Fruit fly (Drosophila melanogaster) whole organism, embryonic: ENCODE data around the gene prt.

Source experiments
- Blimp-1 ChIP-seq: fragments of 200-800 bp; sonication (Bioruptor generic); optimal IDR thresholded peaks from 3 replicates; lab custom pipeline; 2018; ENCODE audit warnings: missing biosample characterization, missing genetic modification characterization, mild to moderate bottlenecking, moderate library complexity, missing genetic modification reagents
- CG1024 ChIP-seq: fragments of 200-800 bp; sonication (Bioruptor generic); IDR thresholded peaks from 2 replicates; pipeline ENCODE4 v1.3.6; 2022; ENCODE audit warnings: missing biosample characterization, missing genetic modification characterization
- CG11696 ChIP-seq: fragments of 200-800 bp; sonication (Bioruptor generic); IDR thresholded peaks from 2 replicates; pipeline ENCODE4 v1.3.6; 2022; ENCODE audit warnings: missing biosample characterization, missing genetic modification characterization
- CG12299 ChIP-seq: fragments of 200-800 bp; sonication (Bioruptor generic); optimal IDR thresholded peaks from 2 replicates; lab custom pipeline; 2018; ENCODE audit warnings: missing biosample characterization, mild to moderate bottlenecking, missing genetic modification characterization
- CG12659 ChIP-seq: fragments of 200-800 bp; sonication (Bioruptor generic); optimal IDR thresholded peaks from 3 replicates; lab custom pipeline; 2017; ENCODE audit warnings: mild to moderate bottlenecking, missing biosample characterization, missing genetic modification reagents, missing genetic modification characterization
- CG15514 ChIP-seq: fragments of 200-800 bp; sonication (Bioruptor generic); optimal IDR thresholded peaks from 3 replicates; lab custom pipeline; 2017; ENCODE audit warnings: missing biosample characterization, missing genetic modification characterization, mild to moderate bottlenecking, moderate library complexity, missing genetic modification reagents
- CG1647 ChIP-seq: fragments of 200-800 bp; sonication (Bioruptor generic); optimal IDR thresholded peaks from 3 replicates; lab custom pipeline; 2016; ENCODE audit warnings: missing biosample characterization, missing genetic modification characterization
- CG18011 ChIP-seq: fragments of 200-800 bp; sonication (Bioruptor generic); optimal IDR thresholded peaks from 2 replicates; lab custom pipeline; 2017; ENCODE audit warnings: missing biosample characterization, missing genetic modification characterization, mild to moderate bottlenecking, moderate library complexity, missing genotype
- CG3281 ChIP-seq: fragments of 200-800 bp; sonication (Bioruptor generic); optimal IDR thresholded peaks from 3 replicates; lab custom pipeline; 2017; ENCODE audit warnings: missing biosample characterization, mild to moderate bottlenecking, missing genetic modification characterization
- D19B ChIP-seq: fragments of 200-800 bp; sonication (Bioruptor generic); optimal IDR thresholded peaks from 2 replicates; lab custom pipeline; 2017; ENCODE audit warnings: missing biosample characterization, mild to moderate bottlenecking, missing genetic modification characterization
- Elba2 ChIP-seq: fragments of 200-800 bp; sonication (Bioruptor generic); optimal IDR thresholded peaks from 3 replicates; lab custom pipeline; 2016; ENCODE audit warnings: missing biosample characterization, missing genetic modification characterization
- Ets97D ChIP-seq: fragments of 200-800 bp; sonication (Bioruptor generic); optimal IDR thresholded peaks from 3 replicates; lab custom pipeline; 2016; ENCODE audit warnings: missing biosample characterization, missing genetic modification characterization
- GATAe ChIP-seq: fragments of 200-800 bp; sonication (Bioruptor generic); conservative IDR thresholded peaks from 2 replicates; pipeline ENCODE4 v1.3.6; 2022; ENCODE audit warnings: missing biosample characterization, missing genetic modification characterization
- HmgZ ChIP-seq: fragments of 200-800 bp; sonication (Bioruptor generic); optimal IDR thresholded peaks from 2 replicates; lab custom pipeline; 2018; ENCODE audit warnings: missing biosample characterization, mild to moderate bottlenecking, missing genetic modification characterization
- MESR4 ChIP-seq: fragments of 200-800 bp; sonication (Bioruptor generic); optimal IDR thresholded peaks from 2 replicates; lab custom pipeline; 2018; ENCODE audit warnings: missing biosample characterization, mild to moderate bottlenecking, missing genetic modification characterization, moderate library complexity
- Mad ChIP-seq: fragments of 200-800 bp; sonication (Bioruptor generic); optimal IDR thresholded peaks from 2 replicates; lab custom pipeline; 2016; ENCODE audit warnings: missing biosample characterization, missing genetic modification characterization
- Oli ChIP-seq: fragments of 200-800 bp; sonication (Bioruptor generic); optimal IDR thresholded peaks from 2 replicates; lab custom pipeline; 2018; ENCODE audit warnings: missing biosample characterization, mild to moderate bottlenecking, missing genetic modification characterization, moderate library complexity
- Opbp ChIP-seq: fragments of 200-800 bp; sonication (Bioruptor generic); IDR thresholded peaks from 3 replicates; pipeline ENCODE4 v1.3.6; 2022; ENCODE audit warnings: missing biosample characterization, missing genetic modification characterization; ENCODE audit not compliant: partially characterized antibody
- Pdp1 ChIP-seq, 2 experiments: fragments of 200-800 bp; sonication (Bioruptor generic); optimal IDR thresholded peaks; 3 replicates each; lab custom pipeline; 2016; ENCODE audit warnings: missing biosample characterization in 2 of 2, missing genetic modification characterization in 2 of 2, mild to moderate bottlenecking in 1 of 2, moderate library complexity in 1 of 2
- Poxn ChIP-seq: fragments of 200-800 bp; sonication (Bioruptor generic); IDR thresholded peaks from 2 replicates; pipeline ENCODE4 v1.3.6; 2022; ENCODE audit warnings: missing biosample characterization, missing genetic modification characterization
- Ptx1 ChIP-seq: fragments of 200-800 bp; sonication (Bioruptor generic); IDR thresholded peaks from 2 replicates; pipeline ENCODE4 v1.3.6; 2022; ENCODE audit warnings: missing biosample characterization, missing genetic modification characterization
- Ravus ChIP-seq: fragments of 200-800 bp; sonication (Bioruptor generic); IDR thresholded peaks from 2 replicates; pipeline ENCODE4 v1.3.6; 2022; ENCODE audit warnings: missing biosample characterization, missing genetic modification characterization
- Six4 ChIP-seq: fragments of 200-800 bp; sonication (Bioruptor generic); optimal IDR thresholded peaks from 2 replicates; lab custom pipeline; 2016; ENCODE audit warnings: missing biosample characterization, missing genetic modification characterization
- ab ChIP-seq: fragments of 200-800 bp; sonication (Bioruptor generic); optimal IDR thresholded peaks from 2 replicates; lab custom pipeline; 2016; ENCODE audit warnings: missing biosample characterization, missing genetic modification characterization
- bcd ChIP-seq: fragments of 200-800 bp; sonication (Bioruptor generic); optimal IDR thresholded peaks from 2 replicates; lab custom pipeline; 2017; ENCODE audit warnings: missing biosample characterization, mild to moderate bottlenecking, missing genetic modification characterization
- cas ChIP-seq: fragments of 200-800 bp; sonication (Bioruptor generic); IDR thresholded peaks from 2 replicates; pipeline ENCODE4 v1.3.6; 2022; ENCODE audit warnings: missing biosample characterization, missing genetic modification characterization
- crc ChIP-seq: fragments of 200-800 bp; sonication (Bioruptor generic); optimal IDR thresholded peaks from 2 replicates; lab custom pipeline; 2016; ENCODE audit warnings: missing biosample characterization, missing genetic modification characterization
- dan ChIP-seq: fragments of 200-800 bp; sonication (Bioruptor generic); IDR thresholded peaks from 2 replicates; pipeline ENCODE4 v1.3.6; 2022; ENCODE audit warnings: missing biosample characterization, missing genetic modification characterization
- dm ChIP-seq: fragments of 200-800 bp; sonication (Bioruptor generic); optimal IDR thresholded peaks from 3 replicates; lab custom pipeline; 2016; ENCODE audit warnings: missing biosample characterization, missing genetic modification characterization
- exex ChIP-seq: fragments of 200-800 bp; sonication (Bioruptor generic); optimal IDR thresholded peaks from 4 replicates; lab custom pipeline; 2018; ENCODE audit warnings: missing biosample characterization, mild to moderate bottlenecking, missing genetic modification characterization, moderate library complexity
- grn ChIP-seq: fragments of 200-800 bp; sonication (Bioruptor generic); optimal IDR thresholded peaks from 3 replicates; lab custom pipeline; 2017; ENCODE audit warnings: missing biosample characterization, missing genetic modification characterization
- gro ChIP-seq: fragments of 200-800 bp; sonication (Bioruptor generic); optimal IDR thresholded peaks from 2 replicates; lab custom pipeline; 2016; ENCODE audit warnings: missing biosample characterization, missing genetic modification characterization
- nau ChIP-seq: fragments of 200-800 bp; sonication (Bioruptor generic); optimal IDR thresholded peaks from 3 replicates; lab custom pipeline; 2017; ENCODE audit warnings: missing biosample characterization, mild to moderate bottlenecking, missing genetic modification characterization, missing genetic modification reagents
- onecut ChIP-seq: fragments of 200-800 bp; sonication (Bioruptor generic); IDR thresholded peaks from 2 replicates; pipeline ENCODE4 v1.3.6; 2022; ENCODE audit warnings: missing biosample characterization, missing genetic modification characterization
- org-1 ChIP-seq: fragments of 200-800 bp; sonication (Bioruptor generic); optimal IDR thresholded peaks from 2 replicates; lab custom pipeline; 2017; ENCODE audit warnings: missing biosample characterization, missing genetic modification characterization
- pan ChIP-seq, 4 experiments: fragments of >200 bp in 3 of 4; fragments of 200-800 bp in 1 of 4; sonication (Bioruptor generic) in 1 of 4; optimal IDR thresholded peaks in 3 of 4; IDR thresholded peaks in 1 of 4; 2 replicates each; pipeline versions ENCODE4 v1.3.6 to Lab custom; 2017 to 2022; ENCODE audit warnings: missing biosample characterization in 2 of 4, missing genetic modification characterization in 2 of 4, mixed read lengths in 1 of 4
- repo ChIP-seq: fragments of 200-800 bp; sonication (Bioruptor generic); optimal IDR thresholded peaks from 2 replicates; lab custom pipeline; 2016; ENCODE audit warnings: missing biosample characterization, missing genetic modification characterization
- ro ChIP-seq: fragments of 200-800 bp; sonication (Bioruptor generic); IDR thresholded peaks from 2 replicates; pipeline ENCODE4 v1.3.6; 2022; ENCODE audit warnings: missing biosample characterization, missing genetic modification characterization
- sd ChIP-seq: fragments of 200-800 bp; sonication (Bioruptor generic); optimal IDR thresholded peaks from 3 replicates; lab custom pipeline; 2018; ENCODE audit warnings: missing biosample characterization, mild to moderate bottlenecking, missing genetic modification characterization, moderate library complexity
- sens ChIP-seq: fragments of 200-800 bp; sonication (Bioruptor generic); peaks from one replicate; lab custom pipeline; 2016; ENCODE audit warnings: missing biosample characterization, missing genetic modification characterization
- sens-2 ChIP-seq: fragments of 200-800 bp; sonication (Bioruptor generic); IDR thresholded peaks from 2 replicates; pipeline ENCODE4 v1.3.6; 2022; ENCODE audit warnings: missing biosample characterization, missing genetic modification characterization
- sug ChIP-seq: fragments of 200-800 bp; optimal IDR thresholded peaks from 2 replicates; lab custom pipeline; 2019; ENCODE audit warnings: missing biosample characterization, mild to moderate bottlenecking, missing genetic modification characterization, moderate library complexity
- z ChIP-seq: fragments of 200-800 bp; sonication (Bioruptor generic); IDR thresholded peaks from 3 replicates; pipeline ENCODE4 v1.3.6; 2022; ENCODE audit warnings: missing biosample characterization, missing genetic modification characterization

prt gene

dm6 chr3R:23704383-23705033 is 5.7 kb upstream of the prt start, which contains the start of gene Gba1b (continued):
- TF ChIP-seq sens (GFP tag; lab: Kevin White, UChicago) (peak; percentile 81), grn (GFP tag; lab: Kevin White, UChicago) (peak; percentile 63), z (GFP tag; lab: Robert Waterston, UW) (peak; percentile 89), gro (no peak)

dm6 chr3R:23702461-23702860 is 3.6 kb upstream of the prt start, which contains the start of gene Qsox4:
Gene Qsox4, plus strand, starts transcription at chr3R:23702761.
- TF ChIP-seq ab (GFP tag; lab: Kevin White, UChicago), result no peak
- TF ChIP-seq Opbp, result no peak
- TF ChIP-seq Poxn, result no peak
- no peak for TF ChIP-seq Blimp-1 (GFP tag; lab: Kevin White, UChicago)
- no peak for TF ChIP-seq Ravus (GFP tag; lab: Robert Waterston, UW)
- no peak for TF ChIP-seq sd
- TF ChIP-seq Six4 (GFP tag; lab: Kevin White, UChicago), result no peak
- TF ChIP-seq CG11696 (GFP tag; lab: Robert Waterston, UW), result no peak
- no peak for TF ChIP-seq cas
- TF ChIP-seq GATAe (GFP tag; lab: Robert Waterston, UW), result no peak
- TF ChIP-seq nau, result no peak
- TF ChIP-seq Ptx1, result no peak
- TF ChIP-seq org-1 (GFP tag; lab: Kevin White, UChicago), result no peak
- no peak for TF ChIP-seq ro (GFP tag; lab: Robert Waterston, UW)
- TF ChIP-seq CG1647 (GFP tag; lab: Kevin White, UChicago), result no peak

- TF ChIP-seq Elba2 (GFP tag; lab: Kevin White, UChicago), result peak; percentile 28
- TF ChIP-seq sug (tag; lab: Kevin White, UChicago), result peak; percentile 26
- no peak for TF ChIP-seq CG1024 (GFP tag; lab: Robert Waterston, UW)
- peak; percentile 72 for TF ChIP-seq exex (tag; lab: Kevin White, UChicago)
- TF ChIP-seq, all 482 proteins: peak for 3
Observed at dm6 chr3R:23700304-23700767, 1.5 kb upstream of the prt start, which contains the start of the genes CG31468 and Gba1a. Gene CG31468, minus strand, starts transcription at chr3R:23700354. Gene Gba1a, plus strand, starts transcription at chr3R:23700621.

DNA sequence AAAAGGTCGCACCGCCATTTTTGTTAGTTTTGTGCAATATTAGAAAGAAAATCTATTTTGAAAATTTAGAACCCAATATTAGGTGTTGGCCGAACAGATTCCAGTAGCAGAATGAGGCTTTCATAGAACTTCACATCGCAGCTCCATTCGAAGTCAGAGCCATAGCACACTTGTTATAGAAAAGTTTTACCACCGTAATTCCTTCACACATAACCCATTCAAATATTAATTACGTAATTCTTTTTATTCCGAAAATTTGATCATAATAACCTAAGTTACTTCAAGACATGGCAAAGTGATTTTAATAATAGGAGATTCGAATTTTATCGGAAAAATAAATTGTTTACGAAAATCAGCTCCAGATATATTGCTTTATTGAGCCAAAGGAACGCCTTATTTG is 2.7 kb downstream of the prt start, which contains the start of gene CG10252:
TSS of gene CG10252 (minus strand) at position 101 of the 400 bp plus-strand sequence.
- TF ChIP-seq Pdp1 (GFP tag; optimal IDR thresholded peaks at IDR 0.05; lab: Kevin White, UChicago) (peak in 1 of 2 experiments; percentile 68), CG3281 (GFP tag; lab: Kevin White, UChicago) (no peak)

DNA sequence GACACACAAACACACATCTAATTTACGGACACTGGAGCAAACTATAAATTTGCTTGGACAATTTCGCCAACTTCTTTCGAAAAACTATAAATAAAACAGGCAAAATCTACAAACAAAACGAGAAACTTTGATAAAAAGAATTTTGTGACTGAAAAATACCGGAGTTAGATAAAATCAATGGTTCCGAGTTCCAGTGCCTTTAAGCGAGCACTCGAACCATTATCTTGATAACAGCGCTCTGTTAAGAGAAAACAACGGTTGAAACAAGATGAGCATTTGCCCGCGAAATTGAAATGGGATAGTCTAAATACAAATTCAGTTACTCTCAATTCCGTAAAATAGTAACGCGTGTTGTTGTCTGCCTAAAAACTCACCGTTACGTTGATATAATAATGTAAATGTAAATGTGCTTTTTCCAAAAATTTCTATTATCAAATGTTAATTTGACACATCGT is 4.2 kb downstream of the prt start, which contains the start of gene CG10254:
TSS of gene CG10254 (minus strand) at position 405 of the 455 bp plus-strand sequence.
- TF ChIP-seq Mad, result no peak
- TF ChIP-seq dm (GFP tag; lab: Kevin White, UChicago), result no peak
- TF ChIP-seq pan (optimal IDR thresholded peaks at IDR 0.05; lab: Kevin White, UChicago), result no peak
- TF ChIP-seq pan (GFP tag; optimal IDR thresholded peaks at IDR 0.05 in 1 of 2, IDR thresholded peaks at IDR 0.05 in 1 of 2), result no peak
- no peak for TF ChIP-seq repo (GFP tag; lab: Kevin White, UChicago)
- no peak for TF ChIP-seq dan
- TF ChIP-seq D19B (GFP tag; lab: Kevin White, UChicago), result no peak
- peak; percentile 7 for TF ChIP-seq CG12299 (tag; lab: Kevin White, UChicago)
- TF ChIP-seq sens-2 (GFP tag; lab: Robert Waterston, UW), result no peak
- TF ChIP-seq CG18011, result no peak
- peak; percentile 35 for TF ChIP-seq CG12659 (GFP tag; lab: Kevin White, UChicago)
- no peak for TF ChIP-seq Oli (tag; lab: Kevin White, UChicago)
- peak; percentile 55 for TF ChIP-seq MESR4 (GFP tag; lab: Kevin White, UChicago)
- no peak for TF ChIP-seq crc (GFP tag; lab: Kevin White, UChicago)
- TF ChIP-seq CG15514 (GFP tag; lab: Kevin White, UChicago), result peak; percentile 99
- TF ChIP-seq HmgZ (tag; lab: Kevin White, UChicago), result peak; percentile 25
- TF ChIP-seq Ets97D, result peak; percentile 7
- peak; percentile 64; the same call in 1 of the 2 replicates for TF ChIP-seq onecut (GFP tag; lab: Robert Waterston, UW)
- TF ChIP-seq bcd (GFP tag; lab: Kevin White, UChicago), result no peak
